In genomic region chr3L:6816872-6817271, dm6 we compare ENCODE assay signal across 1 fruit fly cellular context.
TF ChIP-seq lines count a peak whose summit lies in the region.

No protein-coding gene starts in this region.

TF ChIP-seq in whole organism, embryonic, 481 proteins besides CTCF, POLR2A, EP300 and RAD21 (continued from another document and continues in another):
- TF ChIP-seq CG5953 (GFP tag; IDR thresholded peaks at IDR 0.05; lab: Robert Waterston, UW) (0 out of 2 replicates have a peak, but pooled peaks have one; percentile 21), CG7839 (tag; optimal IDR thresholded peaks at IDR 0.05; lab: Kevin White, UChicago) (peak; percentile 37), jing (GFP tag; optimal IDR thresholded peaks at IDR 0.05; lab: Kevin White, UChicago) (peak; percentile 25), dpn (GFP tag; optimal IDR thresholded peaks at IDR 0.05; lab: Kevin White, UChicago) (peak in 1 of 2 experiments; percentile 55), CG12391 (tag; optimal IDR thresholded peaks at IDR 0.05; lab: Kevin White, UChicago) (peak; percentile 64), CG10543 (GFP tag; optimal IDR thresholded peaks at IDR 0.05; lab: Kevin White, UChicago) (no peak), CG12744 (GFP tag; optimal IDR thresholded peaks at IDR 0.05; lab: Kevin White, UChicago) (peak; percentile 22), CG31224 (GFP tag; IDR thresholded peaks at IDR 0.05; lab: Robert Waterston, UW) (no peak), sc (optimal IDR thresholded peaks at IDR 0.05; lab: Kevin White, UChicago) (no peak), sc (GFP tag; optimal IDR thresholded peaks at IDR 0.05; lab: Kevin White, UChicago) (peak; percentile 43), az2 (GFP tag; optimal IDR thresholded peaks at IDR 0.05; lab: Kevin White, UChicago) (peak; percentile 52), ham (GFP tag; IDR thresholded peaks at IDR 0.05; lab: Robert Waterston, UW) (no peak), CG7987 (GFP tag; optimal IDR thresholded peaks at IDR 0.05; lab: Kevin White, UChicago) (no peak), fd102C (GFP tag; optimal IDR thresholded peaks at IDR 0.05; lab: Kevin White, UChicago) (peak; percentile 11), bowl (GFP tag; IDR thresholded peaks at IDR 0.05; lab: Robert Waterston, UW) (0 out of 2 replicates have a peak, but pooled peaks have one; percentile 35), Sry-δ (GFP tag; optimal IDR thresholded peaks at IDR 0.05; lab: Kevin White, UChicago) (no peak), so (GFP tag; IDR thresholded peaks at IDR 0.05; lab: Robert Waterston, UW) (0 out of 3 replicates have a peak, but pooled peaks have one; percentile 19), eyg (GFP tag; optimal IDR thresholded peaks at IDR 0.05; lab: Kevin White, UChicago) (no peak), lilli (GFP tag; optimal IDR thresholded peaks at IDR 0.05; lab: Kevin White, UChicago) (peak; percentile 18), CG11504 (tag; optimal IDR thresholded peaks at IDR 0.05; lab: Kevin White, UChicago) (peak; percentile 53), CG7372 (GFP tag; IDR thresholded peaks at IDR 0.05; lab: Robert Waterston, UW) (no peak), Ssrp (tag; optimal IDR thresholded peaks at IDR 0.05; lab: Kevin White, UChicago) (peak; percentile 52), unpg (GFP tag; optimal IDR thresholded peaks at IDR 0.05; lab: Kevin White, UChicago) (peak; percentile 74), trem (tag; optimal IDR thresholded peaks at IDR 0.05; lab: Kevin White, UChicago) (peak; percentile 29), Nf-YB (GFP tag; optimal IDR thresholded peaks at IDR 0.05; lab: Kevin White, UChicago) (peak; percentile 11), C15 (GFP tag; IDR thresholded peaks at IDR 0.05; lab: Robert Waterston, UW) (no peak), tna (GFP tag; IDR thresholded peaks at IDR 0.05; lab: Robert Waterston, UW; ENCODE audit: partially characterized antibody) (no peak), otp (GFP tag; IDR thresholded peaks at IDR 0.05; lab: Robert Waterston, UW) (peak; percentile 60; the same call in 1 of the 3 replicates), PHDP (tag; optimal IDR thresholded peaks at IDR 0.05; lab: Kevin White, UChicago) (peak; percentile 51), CG13123 (GFP tag; optimal IDR thresholded peaks at IDR 0.05; lab: Kevin White, UChicago) (peak; percentile 3), Blimp-1 (GFP tag; optimal IDR thresholded peaks at IDR 0.05; lab: Kevin White, UChicago) (peak; percentile 71), CG12236 (GFP tag; optimal IDR thresholded peaks at IDR 0.05; lab: Kevin White, UChicago) (no peak), Asciz (GFP tag; optimal IDR thresholded peaks at IDR 0.05; lab: Kevin White, UChicago) (peak; percentile 36), zfh1 (GFP tag; IDR thresholded peaks at IDR 0.05; lab: Robert Waterston, UW) (peak; percentile 76; the same call in 2 of the 3 replicates), TFAM (GFP tag; optimal IDR thresholded peaks at IDR 0.05; lab: Kevin White, UChicago) (no peak), H15 (GFP tag; IDR thresholded peaks at IDR 0.05; lab: Robert Waterston, UW) (0 out of 3 replicates have a peak, but pooled peaks have one; percentile 45), chif (GFP tag; optimal IDR thresholded peaks at IDR 0.05; lab: Kevin White, UChicago) (no peak), oc (tag; optimal IDR thresholded peaks at IDR 0.05; lab: Kevin White, UChicago) (peak; percentile 7), tgo (GFP tag; IDR thresholded peaks at IDR 0.05; lab: Robert Waterston, UW) (peak; percentile 46; the same call in 1 of the 3 replicates), CG9215 (GFP tag; IDR thresholded peaks at IDR 0.05; lab: Robert Waterston, UW) (no peak), Rx (GFP tag; IDR thresholded peaks at IDR 0.05; lab: Robert Waterston, UW) (no peak), D19A (tag; optimal IDR thresholded peaks at IDR 0.05; lab: Kevin White, UChicago) (peak; percentile 6), CG14441 (GFP tag; IDR thresholded peaks at IDR 0.05; lab: Robert Waterston, UW) (peak; percentile 40; the same call in 1 of the 2 replicates), Adf1 (GFP tag; IDR thresholded peaks at IDR 0.05; lab: Robert Waterston, UW) (no peak), CG18262 (tag; optimal IDR thresholded peaks at IDR 0.05; lab: Kevin White, UChicago) (peak; percentile 72), ATbp (GFP tag; optimal IDR thresholded peaks at IDR 0.05; lab: Kevin White, UChicago) (peak; percentile 20), CG9932 (GFP tag; IDR thresholded peaks at IDR 0.05; lab: Robert Waterston, UW) (no peak), onecut (GFP tag; IDR thresholded peaks at IDR 0.05; lab: Robert Waterston, UW) (peak; percentile 92), tap (tag; optimal IDR thresholded peaks at IDR 0.05; lab: Kevin White, UChicago) (peak; percentile 17), dati (GFP tag; IDR thresholded peaks at IDR 0.05; lab: Robert Waterston, UW) (peak; percentile 35; the same call in 1 of the 2 replicates), Atf3 (GFP tag; optimal IDR thresholded peaks at IDR 0.05; lab: Kevin White, UChicago) (no peak), CG10321 (GFP tag; IDR thresholded peaks at IDR 0.05; lab: Robert Waterston, UW) (0 out of 2 replicates have a peak, but pooled peaks have one; percentile 20), stwl (tag; optimal IDR thresholded peaks at IDR 0.05; lab: Kevin White, UChicago) (no peak), E2f2 (GFP tag; IDR thresholded peaks at IDR 0.05; lab: Robert Waterston, UW) (0 out of 2 replicates have a peak, but pooled peaks have one; percentile 20), CG11696 (GFP tag; IDR thresholded peaks at IDR 0.05; lab: Robert Waterston, UW) (peak; percentile 55), bcd (GFP tag; optimal IDR thresholded peaks at IDR 0.05; lab: Kevin White, UChicago) (peak; percentile 25), gcm (GFP tag; optimal IDR thresholded peaks at IDR 0.05; lab: Kevin White, UChicago) (peak; percentile 10), pita (GFP tag; optimal IDR thresholded peaks at IDR 0.05; lab: Kevin White, UChicago) (no peak), D (optimal IDR thresholded peaks at IDR 0.05; lab: Kevin White, UChicago) (no peak), D (GFP tag; optimal IDR thresholded peaks at IDR 0.05; lab: Kevin White, UChicago) (peak; percentile 38), CG17328 (GFP tag; IDR thresholded peaks at IDR 0.05; lab: Robert Waterston, UW) (peak; percentile 69), fd96Cb (tag; optimal IDR thresholded peaks at IDR 0.05; lab: Kevin White, UChicago) (peak; percentile 59), HHEX (GFP tag; optimal IDR thresholded peaks at IDR 0.05; lab: Kevin White, UChicago) (no peak), odd (GFP tag; optimal IDR thresholded peaks at IDR 0.05; lab: Kevin White, UChicago) (peak; percentile 6), CG34224 (GFP tag; IDR thresholded peaks at IDR 0.05; lab: Robert Waterston, UW; ENCODE audit: partially characterized antibody) (no peak), CG10654 (GFP tag; optimal IDR thresholded peaks at IDR 0.05; lab: Kevin White, UChicago) (peak; percentile 24), Dp (GFP tag; optimal IDR thresholded peaks at IDR 0.05; lab: Kevin White, UChicago) (no peak), gem (tag; optimal IDR thresholded peaks at IDR 0.05; lab: Kevin White, UChicago) (peak; percentile 80), CG10431 (GFP tag; optimal IDR thresholded peaks at IDR 0.05; lab: Kevin White, UChicago) (peak; percentile 22), sob (GFP tag; IDR thresholded peaks at IDR 0.05; lab: Robert Waterston, UW) (peak; percentile 26; the same call in 1 of the 2 replicates), Max (GFP tag; optimal IDR thresholded peaks at IDR 0.05; lab: Kevin White, UChicago) (peak; percentile 11), row (GFP tag; IDR thresholded peaks at IDR 0.05; lab: Robert Waterston, UW) (peak; percentile 58), Usf (GFP tag; optimal IDR thresholded peaks at IDR 0.05; lab: Kevin White, UChicago) (no peak), ato (GFP tag; IDR thresholded peaks at IDR 0.05; lab: Robert Waterston, UW; ENCODE audit: partially characterized antibody) (no peak), HLH3B (GFP tag; IDR thresholded peaks at IDR 0.05; lab: Robert Waterston, UW) (0 out of 2 replicates have a peak, but pooled peaks have one; percentile 17), HmgD (GFP tag; optimal IDR thresholded peaks at IDR 0.05; lab: Kevin White, UChicago) (no peak), Awh (GFP tag; IDR thresholded peaks at IDR 0.05; lab: Robert Waterston, UW) (peak; percentile 59; the same call in 1 of the 2 replicates), ap (GFP tag; IDR thresholded peaks at IDR 0.05; lab: Robert Waterston, UW) (peak; percentile 43; the same call in 1 of the 2 replicates), pum (GFP tag; optimal IDR thresholded peaks at IDR 0.05; lab: Kevin White, UChicago) (no peak), CG10209 (GFP tag; optimal IDR thresholded peaks at IDR 0.05; lab: Kevin White, UChicago) (peak; percentile 49), Sox102F (GFP tag; optimal IDR thresholded peaks at IDR 0.05; lab: Kevin White, UChicago) (peak; percentile 72), vnd (GFP tag; IDR thresholded peaks at IDR 0.05; lab: Robert Waterston, UW; ENCODE audit: partially characterized antibody) (no peak), Rfx (GFP tag; IDR thresholded peaks at IDR 0.05; lab: Robert Waterston, UW) (peak; percentile 26; the same call in 1 of the 2 replicates), CG14667 (GFP tag; IDR thresholded peaks at IDR 0.05; lab: Robert Waterston, UW) (peak; percentile 25; the same call in 1 of the 2 replicates), abd-A (tag; optimal IDR thresholded peaks at IDR 0.05; lab: Kevin White, UChicago) (peak; percentile 60), Abd-B (GFP tag; optimal IDR thresholded peaks at IDR 0.05; lab: Kevin White, UChicago) (peak; percentile 83), sisA (GFP tag; IDR thresholded peaks at IDR 0.05; lab: Robert Waterston, UW) (peak; percentile 29; the same call in 1 of the 2 replicates), prd (optimal IDR thresholded peaks at IDR 0.05; lab: Kevin White, UChicago) (no peak), prd (GFP tag; IDR thresholded peaks at IDR 0.05; lab: Robert Waterston, UW) (peak; percentile 77), CG2875 (GFP tag; optimal IDR thresholded peaks at IDR 0.05; lab: Kevin White, UChicago) (peak; percentile 27), CG15696 (tag; optimal IDR thresholded peaks at IDR 0.05; lab: Kevin White, UChicago) (peak; percentile 27), zen (tag; optimal IDR thresholded peaks at IDR 0.05; lab: Kevin White, UChicago) (peak; percentile 53), yki (optimal IDR thresholded peaks at IDR 0.05; lab: Kevin White, UChicago) (no peak), H2.0 (GFP tag; IDR thresholded peaks at IDR 0.05; lab: Robert Waterston, UW) (peak; percentile 34; the same call in 1 of the 2 replicates), salm (tag; optimal IDR thresholded peaks at IDR 0.05; lab: Kevin White, UChicago) (peak; percentile 3), ranshi (GFP tag; IDR thresholded peaks at IDR 0.05; lab: Robert Waterston, UW) (peak; percentile 54; the same call in 1 of the 2 replicates), vvl (GFP tag; IDR thresholded peaks at IDR 0.05; lab: Robert Waterston, UW) (peak; percentile 87), CG8924 (tag; optimal IDR thresholded peaks at IDR 0.05; lab: Kevin White, UChicago) (peak; percentile 58), fd3F (GFP tag; optimal IDR thresholded peaks at IDR 0.05; lab: Kevin White, UChicago) (peak; percentile 5), sens (GFP tag; lab: Kevin White, UChicago) (peak; percentile 82), dan (GFP tag; IDR thresholded peaks at IDR 0.05; lab: Robert Waterston, UW) (no peak), CG7556 (GFP tag; optimal IDR thresholded peaks at IDR 0.05; lab: Kevin White, UChicago) (peak; percentile 15), Chrac-16 (GFP tag; optimal IDR thresholded peaks at IDR 0.05; lab: Kevin White, UChicago) (peak; percentile 48), sim (GFP tag; IDR thresholded peaks at IDR 0.05; lab: Robert Waterston, UW) (peak; percentile 63; the same call in 1 of the 2 replicates), CG10267 (tag; optimal IDR thresholded peaks at IDR 0.05; lab: Kevin White, UChicago) (peak; percentile 29), CG6683 (GFP tag; optimal IDR thresholded peaks at IDR 0.05; lab: Kevin White, UChicago) (no peak), NfI (GFP tag; optimal IDR thresholded peaks at IDR 0.05; lab: Kevin White, UChicago) (peak; percentile 23), Jarid2 (GFP tag; optimal IDR thresholded peaks at IDR 0.05; lab: Kevin White, UChicago) (no peak), CG4404 (GFP tag; IDR thresholded peaks at IDR 0.05; lab: Robert Waterston, UW) (peak; percentile 57), CG3407 (GFP tag; optimal IDR thresholded peaks at IDR 0.05; lab: Kevin White, UChicago) (peak; percentile 4), CG6254 (GFP tag; optimal IDR thresholded peaks at IDR 0.05; lab: Kevin White, UChicago) (peak; percentile 17), dmrt99B (tag; optimal IDR thresholded peaks at IDR 0.05; lab: Kevin White, UChicago) (peak; percentile 53), CG15269 (tag; optimal IDR thresholded peaks at IDR 0.05; lab: Kevin White, UChicago) (peak; percentile 68), ems (GFP tag; optimal IDR thresholded peaks at IDR 0.05; lab: Kevin White, UChicago) (no peak), Mrtf (GFP tag; IDR thresholded peaks at IDR 0.05; lab: Robert Waterston, UW) (peak; percentile 19; the same call in 1 of the 3 replicates), stc (GFP tag; IDR thresholded peaks at IDR 0.05; lab: Robert Waterston, UW) (peak; percentile 58; the same call in 1 of the 2 replicates), Xbp1 (GFP tag; optimal IDR thresholded peaks at IDR 0.05; lab: Kevin White, UChicago) (peak; percentile 67), al (GFP tag; IDR thresholded peaks at IDR 0.05; lab: Robert Waterston, UW) (no peak), nmo (GFP tag; optimal IDR thresholded peaks at IDR 0.05; lab: Kevin White, UChicago) (peak; percentile 70), grau (tag; optimal IDR thresholded peaks at IDR 0.05; lab: Kevin White, UChicago) (peak; percentile 52), CG5245 (GFP tag; optimal IDR thresholded peaks at IDR 0.05; lab: Kevin White, UChicago) (peak; percentile 24), MBD-R2 (GFP tag; IDR thresholded peaks at IDR 0.05; lab: Robert Waterston, UW) (no peak), lmd (GFP tag; IDR thresholded peaks at IDR 0.05; lab: Robert Waterston, UW) (no peak), CG8944 (GFP tag; optimal IDR thresholded peaks at IDR 0.05; lab: Kevin White, UChicago) (no peak), gsb-n (tag; optimal IDR thresholded peaks at IDR 0.05; lab: Kevin White, UChicago) (peak; percentile 63), CG4820 (GFP tag; optimal IDR thresholded peaks at IDR 0.05; lab: Kevin White, UChicago) (peak; percentile 52), Meics (GFP tag; optimal IDR thresholded peaks at IDR 0.05; lab: Kevin White, UChicago) (no peak), CG12942 (GFP tag; optimal IDR thresholded peaks at IDR 0.05; lab: Kevin White, UChicago) (peak; percentile 28), bsh (GFP tag; optimal IDR thresholded peaks at IDR 0.05; lab: Kevin White, UChicago) (peak in 1 of 2 experiments; percentile 80), CG16815 (GFP tag; optimal IDR thresholded peaks at IDR 0.05; lab: Kevin White, UChicago) (peak; percentile 20)
